Fruit fly (Drosophila melanogaster): ENCODE data around the gene promL.

The promL gene

dm6 chr3L:3122688-3123316, 4.7 kb downstream of the promL start (continued):
- TF ChIP-seq unc-4 (GFP tag; IDR thresholded peaks at IDR 0.05; ENCODE audit: partially characterized antibody) (no peak), jigr1 (GFP tag; IDR thresholded peaks at IDR 0.05) (no peak), CG17568 (GFP tag; optimal IDR thresholded peaks at IDR 0.05) (no peak), vfl (GFP tag; optimal IDR thresholded peaks at IDR 0.05) (no peak), sens-2 (GFP tag; IDR thresholded peaks at IDR 0.05) (no peak), Rfx (GFP tag; IDR thresholded peaks at IDR 0.05) (no peak), CG6272 (GFP tag; IDR thresholded peaks at IDR 0.05) (no peak), danr (GFP tag; IDR thresholded peaks at IDR 0.05) (no peak), CG1647 (GFP tag; optimal IDR thresholded peaks at IDR 0.05) (no peak), shn (GFP tag; optimal IDR thresholded peaks at IDR 0.05) (no peak), CG34224 (GFP tag; IDR thresholded peaks at IDR 0.05; ENCODE audit: partially characterized antibody) (no peak), rib (GFP tag; IDR thresholded peaks at IDR 0.05) (no peak), seq (GFP tag; IDR thresholded peaks at IDR 0.05) (no peak), Camta (GFP tag; optimal IDR thresholded peaks at IDR 0.05) (no peak), mam (GFP tag; optimal IDR thresholded peaks at IDR 0.05) (no peak), emc (GFP tag; optimal IDR thresholded peaks at IDR 0.05) (no peak), zfh1 (GFP tag; IDR thresholded peaks at IDR 0.05) (no peak), chm (GFP tag; IDR thresholded peaks at IDR 0.05) (no peak), NK7.1 (GFP tag; optimal IDR thresholded peaks at IDR 0.05) (no peak), MESR4 (GFP tag; optimal IDR thresholded peaks at IDR 0.05) (no peak), CG16815 (GFP tag; optimal IDR thresholded peaks at IDR 0.05) (no peak), Hsf (GFP tag; optimal IDR thresholded peaks at IDR 0.05) (no peak), CG3847 (GFP tag; IDR thresholded peaks at IDR 0.05) (no peak), cad (GFP tag; optimal IDR thresholded peaks at IDR 0.05) (no peak), Med (GFP tag) (peak; percentile 74), sc (optimal IDR thresholded peaks at IDR 0.05) (no peak), sc (GFP tag; optimal IDR thresholded peaks at IDR 0.05) (no peak), Deaf1 (tag; optimal IDR thresholded peaks at IDR 0.05) (peak; percentile 13), CG17829 (tag; optimal IDR thresholded peaks at IDR 0.05) (no peak), CG12659 (GFP tag; optimal IDR thresholded peaks at IDR 0.05) (no peak), sna (GFP tag; IDR thresholded peaks at IDR 0.05; ENCODE audit: partially characterized antibody) (no peak), CG34422 (GFP tag; IDR thresholded peaks at IDR 0.05) (no peak), CG43689 (GFP tag; IDR thresholded peaks at IDR 0.05) (no peak), trem (tag; optimal IDR thresholded peaks at IDR 0.05) (no peak), CG2875 (GFP tag; optimal IDR thresholded peaks at IDR 0.05) (no peak), en (GFP tag; optimal IDR thresholded peaks at IDR 0.05) (no peak), CG2678 (tag; optimal IDR thresholded peaks at IDR 0.05) (no peak), CG2712 (tag; optimal IDR thresholded peaks at IDR 0.05) (no peak), vnd (GFP tag; IDR thresholded peaks at IDR 0.05; ENCODE audit: partially characterized antibody) (no peak), CG13775 (GFP tag; optimal IDR thresholded peaks at IDR 0.05) (no peak), wdn (GFP tag; IDR thresholded peaks at IDR 0.05) (no peak), croc (GFP tag; conservative IDR thresholded peaks at IDR 0.05) (no peak), Hr39 (optimal IDR thresholded peaks at IDR 0.05) (no peak), crol (GFP tag; IDR thresholded peaks at IDR 0.05) (peak; percentile 94), caup (GFP tag; optimal IDR thresholded peaks at IDR 0.05; ENCODE audit: severe bottlenecking) (no peak), btn (GFP tag; optimal IDR thresholded peaks at IDR 0.05) (no peak), chinmo (GFP tag; IDR thresholded peaks at IDR 0.05; ENCODE audit: partially characterized antibody) (0 out of 4 replicates have a peak, but pooled peaks have one; percentile 42), CG12744 (GFP tag; optimal IDR thresholded peaks at IDR 0.05) (no peak), CG10366 (GFP tag; IDR thresholded peaks at IDR 0.05) (no peak), CG17359 (tag; optimal IDR thresholded peaks at IDR 0.05) (no peak), slou (GFP tag; optimal IDR thresholded peaks at IDR 0.05) (no peak), CG15514 (GFP tag; optimal IDR thresholded peaks at IDR 0.05) (no peak)
